Worm (Caenorhabditis elegans): ENCODE measurements around the gene Y97E10AL.1.

ce11 chrV:7980993-7981595 lies 4.9 kb upstream of the Y97E10AL.1 start, which contains the start of gene F26D11.1:
- TF ChIP-seq mep-1 (tag; optimal IDR thresholded peaks at IDR 0.05) (no peak), jun-1 (tag; optimal IDR thresholded peaks at IDR 0.05) (no peak), nhr-12 (tag; optimal IDR thresholded peaks at IDR 0.05) (no peak), unc-62 (GFP tag; optimal IDR thresholded peaks at IDR 0.05) (no peak), egl-27 (tag; optimal IDR thresholded peaks at IDR 0.05) (no peak), elt-3 (tag; optimal IDR thresholded peaks at IDR 0.05) (peak in 1 of 6 experiments; percentile 16)
